Worm (Caenorhabditis elegans): Measurements from ENCODE around the gene mmaa-1.

DNA sequence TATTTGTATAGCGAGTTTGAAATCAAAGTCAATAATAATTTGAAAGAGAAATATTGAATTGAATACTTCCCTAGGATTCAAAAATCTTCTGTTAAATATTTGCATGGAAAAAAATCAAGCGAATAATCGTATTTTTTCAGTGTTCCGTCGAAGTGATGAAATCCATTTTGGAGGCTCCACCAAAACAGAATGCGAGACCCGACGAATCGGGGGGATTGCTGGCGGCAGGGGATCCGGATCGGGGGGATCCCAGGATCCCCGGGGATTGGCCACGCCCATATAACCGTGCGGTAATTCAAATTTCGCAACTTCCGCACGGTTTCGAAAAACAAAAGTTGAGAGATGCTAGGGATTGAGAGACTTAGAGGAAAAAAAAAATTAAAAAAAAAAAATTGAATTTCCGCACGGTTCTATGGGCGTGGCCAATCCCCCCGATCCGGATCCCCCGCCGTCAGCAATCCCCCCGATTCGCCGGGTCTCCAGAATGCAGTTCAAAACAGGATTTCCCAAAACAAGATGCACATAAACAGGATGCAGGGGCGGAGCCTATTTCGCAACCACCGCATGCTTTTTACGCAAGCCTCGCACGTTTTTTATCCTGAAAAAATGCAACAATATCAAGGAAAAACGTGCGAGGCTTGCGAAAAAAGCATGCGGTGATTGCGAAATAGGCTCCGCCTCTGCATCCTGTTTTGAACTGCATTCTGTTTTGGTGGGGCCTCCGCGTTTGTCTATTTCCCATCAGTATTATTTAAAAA is 21.9 kb upstream of the mmaa-1 start, which contains the start of gene F10E7.11:
- TF ChIP-seq him-1 (tag; optimal IDR thresholded peaks at IDR 0.05) (no peak), W03F9.2 (tag; optimal IDR thresholded peaks at IDR 0.05) (no peak), dao-5 (tag; optimal IDR thresholded peaks at IDR 0.05) (no peak)

All from whole organism, L4/young adult.